Worm (Caenorhabditis elegans) whole organism, young adult: ENCODE measurements around the gene T13C5.2.
A peak's percentile ranks its signal among the peaks of the same experiment; 100 is the strongest.

Experiments
- B0035.1 ChIP-seq: sonication (generic microtip); optimal IDR thresholded peaks from 2 replicates; lab custom pipeline; 2016; ENCODE audit warnings: missing genetic modification characterization, mild to moderate bottlenecking, missing compliant biosample characterization, missing genotype, missing genetic modification reagents
- B0336.3 ChIP-seq: fragments of 200-800 bp; sonication (Bioruptor generic); IDR thresholded peaks from 2 replicates; pipeline ENCODE4 v1.3.6; 2022; ENCODE audit warnings: missing genetic modification characterization, missing compliant biosample characterization
- C06A6.2 ChIP-seq: fragments of 200-800 bp; sonication (Bioruptor generic); conservative IDR thresholded peaks from 2 replicates; pipeline ENCODE4 v1.3.6; 2022; ENCODE audit warnings: missing genetic modification characterization, missing compliant biosample characterization
- C17E4.6 ChIP-seq: fragments of 200-800 bp; sonication (Bioruptor generic); IDR thresholded peaks from 2 replicates; pipeline ENCODE4 v1.3.6; 2022; ENCODE audit warnings: missing genetic modification reagents, missing genetic modification characterization, missing compliant biosample characterization
- D2030.7 ChIP-seq: fragments of 200-800 bp; sonication (Bioruptor generic); IDR thresholded peaks from 2 replicates; pipeline ENCODE4 v1.3.6; 2022; ENCODE audit warnings: missing genetic modification reagents, missing genetic modification characterization, missing compliant biosample characterization
- F23B12.7 ChIP-seq: sonication (generic microtip); optimal IDR thresholded peaks from 2 replicates; lab custom pipeline; 2017; ENCODE audit warnings: missing genetic modification characterization, mild to moderate bottlenecking, missing compliant biosample characterization, antibody characterized with exemption, moderate library complexity; ENCODE audit not compliant: insufficient read depth
- F49E8.2 ChIP-seq: sonication (generic microtip); optimal IDR thresholded peaks from 3 replicates; lab custom pipeline; 2017; ENCODE audit warnings: missing genetic modification characterization, mild to moderate bottlenecking, missing compliant biosample characterization, antibody characterized with exemption, moderate library complexity; ENCODE audit not compliant: insufficient read depth
- T07F8.4 ChIP-seq: sonication (generic microtip); optimal IDR thresholded peaks from 2 replicates; lab custom pipeline; 2016; ENCODE audit warnings: mild to moderate bottlenecking, missing genetic modification characterization, moderate library complexity, missing compliant biosample characterization
- ZK185.1 ChIP-seq: sonication (generic microtip); optimal IDR thresholded peaks from 2 replicates; lab custom pipeline; 2016; ENCODE audit warnings: mild to moderate bottlenecking, missing genetic modification characterization, missing compliant biosample characterization; ENCODE audit not compliant: poor library complexity, severe bottlenecking
- akir-1 ChIP-seq: fragments of 200-800 bp; sonication (Bioruptor generic); optimal IDR thresholded peaks from 2 replicates; lab custom pipeline; 2018; ENCODE audit warnings: mild to moderate bottlenecking, missing genetic modification characterization, moderate library complexity, missing compliant biosample characterization
- aptf-3 ChIP-seq: fragments of 200-800 bp; sonication (Bioruptor generic); IDR thresholded peaks from 2 replicates; pipeline ENCODE4 v1.3.6; 2022; ENCODE audit warnings: missing genetic modification characterization, missing compliant biosample characterization
- bed-1 ChIP-seq: fragments of 200-800 bp; sonication (Bioruptor generic); IDR thresholded peaks from 2 replicates; pipeline ENCODE4 v1.3.6; 2022; ENCODE audit warnings: missing genetic modification reagents, missing genetic modification characterization, missing compliant biosample characterization
- bed-2 ChIP-seq: fragments of 200-800 bp; sonication (Bioruptor generic); IDR thresholded peaks from 2 replicates; pipeline ENCODE4 v1.3.6; 2022; ENCODE audit warnings: missing genetic modification reagents, missing genetic modification characterization, missing compliant biosample characterization
- ccch-3 ChIP-seq: fragments of 200-800 bp; sonication (Bioruptor generic); optimal IDR thresholded peaks from 2 replicates; lab custom pipeline; 2018; ENCODE audit warnings: mild to moderate bottlenecking, missing genetic modification characterization, missing compliant biosample characterization
- cebp-2 ChIP-seq: fragments of 200-800 bp; sonication (Bioruptor generic); IDR thresholded peaks from 2 replicates; pipeline ENCODE4 v1.3.6; 2022; ENCODE audit warnings: missing genetic modification characterization, missing compliant biosample characterization
- ceh-100 ChIP-seq: fragments of 200-800 bp; sonication (Bioruptor generic); IDR thresholded peaks from 2 replicates; pipeline ENCODE4 v1.3.6; 2022; ENCODE audit warnings: missing genetic modification reagents, missing genetic modification characterization, missing compliant biosample characterization
- ceh-91 ChIP-seq: fragments of 200-800 bp; sonication (Bioruptor generic); IDR thresholded peaks from 2 replicates; pipeline ENCODE4 v1.3.6; 2022; ENCODE audit warnings: missing genetic modification reagents, missing genetic modification characterization, missing compliant biosample characterization
- chd-7 ChIP-seq: sonication (generic microtip); optimal IDR thresholded peaks from 2 replicates; lab custom pipeline; 2016; ENCODE audit warnings: mild to moderate bottlenecking, missing genetic modification characterization, moderate library complexity, missing compliant biosample characterization
- die-1 ChIP-seq: sonication (generic microtip); optimal IDR thresholded peaks from 2 replicates; lab custom pipeline; 2016; ENCODE audit warnings: missing genotype, mild to moderate bottlenecking, missing genetic modification characterization, missing compliant biosample characterization
- dpl-1 ChIP-seq: fragments of 150-350 bp; optimal IDR thresholded peaks from 2 replicates; lab custom pipeline; 2014; ENCODE audit warnings: missing biosample characterization, missing genetic modification reagents, missing genetic modification characterization
- egl-44 ChIP-seq: fragments of 200-800 bp; sonication (Bioruptor generic); IDR thresholded peaks from 2 replicates; pipeline ENCODE4 v1.3.6; 2022; ENCODE audit warnings: missing genetic modification reagents, missing genetic modification characterization, missing compliant biosample characterization
- him-1 ChIP-seq: sonication (generic microtip); optimal IDR thresholded peaks from 2 replicates; lab custom pipeline; 2016; ENCODE audit warnings: missing genotype, missing genetic modification reagents, missing genetic modification characterization, missing compliant biosample characterization
- lin-26 ChIP-seq: fragments of 200-800 bp; sonication (Bioruptor generic); IDR thresholded peaks from 2 replicates; pipeline ENCODE4 v1.3.6; 2022; ENCODE audit warnings: missing genetic modification reagents, missing genetic modification characterization, missing compliant biosample characterization
- lin-40 ChIP-seq: sonication (generic microtip); optimal IDR thresholded peaks from 2 replicates; lab custom pipeline; 2016; ENCODE audit warnings: missing genetic modification characterization, mild to moderate bottlenecking, missing compliant biosample characterization, missing genotype, missing genetic modification reagents
- lir-1 ChIP-seq: fragments of 200-800 bp; sonication (Bioruptor generic); conservative IDR thresholded peaks from 2 replicates; pipeline ENCODE4 v1.3.6; 2022; ENCODE audit warnings: missing genetic modification reagents, missing genetic modification characterization, missing compliant biosample characterization
- madf-10 ChIP-seq: sonication (generic microtip); optimal IDR thresholded peaks from 2 replicates; lab custom pipeline; 2016; ENCODE audit warnings: mild to moderate bottlenecking, missing genetic modification characterization, missing compliant biosample characterization
- madf-6 ChIP-seq: fragments of 200-800 bp; sonication (Bioruptor generic); IDR thresholded peaks from 2 replicates; pipeline ENCODE4 v1.3.6; 2022; ENCODE audit warnings: missing genetic modification reagents, missing genetic modification characterization, missing compliant biosample characterization
- mcd-1 ChIP-seq: fragments of 200-800 bp; sonication (Bioruptor generic); IDR thresholded peaks from 2 replicates; pipeline ENCODE4 v1.3.6; 2022; ENCODE audit warnings: missing genetic modification reagents, missing genetic modification characterization, missing compliant biosample characterization
- mxl-1 ChIP-seq: sonication (generic microtip); optimal IDR thresholded peaks from 2 replicates; lab custom pipeline; 2016; ENCODE audit warnings: missing genetic modification characterization, missing compliant biosample characterization
- nhr-120 ChIP-seq: fragments of 200-800 bp; sonication (Bioruptor generic); IDR thresholded peaks from 2 replicates; pipeline ENCODE4 v1.3.6; 2022; ENCODE audit warnings: missing genetic modification characterization, missing compliant biosample characterization
- nhr-80 ChIP-seq: sonication (generic microtip); optimal IDR thresholded peaks from 2 replicates; lab custom pipeline; 2016; ENCODE audit warnings: missing genetic modification characterization, missing compliant biosample characterization
- pha-4 ChIP-seq: fragments of 150-350 bp; sonication (generic microtip); optimal IDR thresholded peaks from 2 replicates; lab custom pipeline; 2014; ENCODE audit warnings: missing biosample characterization, missing genetic modification reagents, missing genetic modification characterization
- repo-1 ChIP-seq: sonication (generic microtip); optimal IDR thresholded peaks from 2 replicates; lab custom pipeline; 2017; ENCODE audit warnings: mild to moderate bottlenecking, missing genetic modification characterization, missing compliant biosample characterization
- somi-1 ChIP-seq: fragments of 200-800 bp; sonication (Bioruptor generic); optimal IDR thresholded peaks from 2 replicates; lab custom pipeline; 2018; ENCODE audit warnings: mild to moderate bottlenecking, missing genetic modification characterization, missing compliant biosample characterization
- tlf-1 ChIP-seq: fragments of 200-800 bp; sonication (Bioruptor generic); optimal IDR thresholded peaks from 2 replicates; lab custom pipeline; 2018; ENCODE audit warnings: mild to moderate bottlenecking, missing genetic modification characterization, missing compliant biosample characterization
- unc-62 ChIP-seq: fragments of 150-350 bp; optimal IDR thresholded peaks from 2 replicates; lab custom pipeline; 2014; ENCODE audit warnings: missing biosample characterization, missing genetic modification reagents, missing genetic modification characterization
- xnd-1 ChIP-seq: sonication (generic microtip); optimal IDR thresholded peaks from 2 replicates; lab custom pipeline; 2016; ENCODE audit warnings: missing genotype, missing genetic modification reagents, missing genetic modification characterization, missing compliant biosample characterization
- zim-3 ChIP-seq: sonication (generic microtip); optimal IDR thresholded peaks from 2 replicates; lab custom pipeline; 2017; ENCODE audit warnings: mild to moderate bottlenecking, missing genetic modification characterization, moderate library complexity, missing compliant biosample characterization
- ztf-22 ChIP-seq: fragments of 200-800 bp; sonication (Bioruptor generic); optimal IDR thresholded peaks from 2 replicates; lab custom pipeline; 2018; ENCODE audit warnings: mild to moderate bottlenecking, missing genetic modification characterization, moderate library complexity, missing compliant biosample characterization
- ztf-26 ChIP-seq: sonication (generic microtip); optimal IDR thresholded peaks from 2 replicates; lab custom pipeline; 2017; ENCODE audit warnings: missing genetic modification characterization, missing compliant biosample characterization

T13C5.2 gene

DNA sequence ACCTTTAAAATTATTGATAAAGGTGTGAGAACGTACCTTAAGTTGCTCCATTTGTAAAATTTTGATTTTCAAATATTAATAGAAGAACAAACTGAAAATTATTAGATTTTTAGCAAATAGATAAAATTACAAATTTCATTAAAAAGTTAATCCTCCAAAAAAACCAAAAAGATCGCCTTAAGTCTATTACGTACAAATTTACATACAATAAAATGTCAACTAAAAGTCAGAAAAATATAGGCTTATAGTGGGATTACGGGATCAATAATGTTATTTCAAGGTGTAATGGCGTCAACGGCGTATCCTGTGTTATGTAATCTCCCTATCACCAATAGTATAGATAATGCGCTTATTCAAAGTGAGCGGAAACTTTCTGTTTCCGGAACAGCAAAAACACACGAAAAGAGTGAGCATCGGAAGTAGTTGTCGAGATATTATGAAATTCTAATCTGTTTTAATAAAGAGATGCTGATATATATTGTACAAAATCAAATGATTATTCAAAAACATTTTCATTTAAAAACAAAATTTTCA lies 9.4 kb downstream of the T13C5.2 start, which contains the start of gene ceh-54 (continued):
- TF ChIP-seq ceh-100 (GFP tag; lab: Robert Waterston, UW), result no peak
- no peak for TF ChIP-seq bed-1 (GFP tag; lab: Robert Waterston, UW)
- no peak for TF ChIP-seq lir-1

DNA sequence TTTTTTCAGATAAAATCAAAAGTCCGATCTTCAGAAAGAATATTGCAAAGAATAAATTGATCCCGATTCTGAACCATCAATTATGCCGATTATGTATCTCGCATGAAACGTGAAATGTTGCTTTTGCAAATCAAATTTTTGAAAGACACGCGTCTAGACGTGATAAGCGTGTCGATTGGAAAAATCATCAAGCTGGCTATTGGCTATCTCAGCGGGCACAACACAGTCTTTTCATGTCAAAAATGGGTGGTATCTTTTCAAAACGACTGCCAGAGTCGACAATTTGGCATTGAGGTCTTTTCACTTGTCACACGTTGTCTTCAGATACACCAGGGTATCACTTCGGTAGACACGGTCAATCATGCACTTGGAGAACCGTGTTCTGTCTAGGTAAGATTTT lies 11.8 kb downstream of the T13C5.2 start, which contains the start of gene daf-9:
Gene daf-9, plus strand, starts transcription at position 301 of the 400 bp plus-strand sequence.
- TF ChIP-seq ceh-91 (GFP tag; lab: Robert Waterston, UW) (no peak), B0035.1 (tag; lab: Kevin White, UChicago) (no peak), mcd-1 (no peak), B0336.3 (no peak), lin-40 (tag; lab: Kevin White, UChicago) (no peak), aptf-3 (GFP tag; lab: Robert Waterston, UW) (no peak), egl-44 (no peak), xnd-1 (tag; lab: Kevin White, UChicago) (no peak), dpl-1 (GFP tag; lab: Kevin White, UChicago) (no peak), C06A6.2 (GFP tag; lab: Robert Waterston, UW) (no peak)
- TF ChIP-seq, all 124 proteins: peak for 0

DNA sequence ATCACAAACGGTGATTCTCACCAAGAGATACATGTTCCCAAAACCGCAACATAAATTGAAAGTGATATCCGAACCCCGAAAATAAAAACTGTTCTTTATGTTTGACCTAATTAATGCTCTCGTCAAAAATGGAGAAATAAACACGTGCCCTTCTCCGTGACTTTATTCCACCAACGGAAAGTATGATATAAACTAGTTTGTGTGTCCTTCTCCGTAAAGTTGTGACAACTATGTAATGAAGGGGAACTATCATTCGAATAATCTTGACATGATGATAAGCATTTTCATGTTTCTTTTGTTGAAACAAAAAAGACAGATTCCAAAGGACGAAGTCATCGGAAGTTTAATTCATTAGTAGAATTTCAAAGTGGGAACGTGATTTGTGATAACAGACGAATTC lies 16.7 kb downstream of the T13C5.2 start:
- TF ChIP-seq chd-7 (tag; lab: Kevin White, UChicago) (peak; percentile 29), ztf-26 (tag; lab: Kevin White, UChicago) (peak; percentile 3), lin-26 (0 out of 2 replicates have a peak, but pooled peaks have one; percentile 45), C06A6.2 (GFP tag; lab: Robert Waterston, UW) (0 out of 2 replicates have a peak, but pooled peaks have one; percentile 18), madf-6 (GFP tag; lab: Robert Waterston, UW) (no peak), F49E8.2 (tag; lab: Kevin White, UChicago) (no peak), ZK185.1 (tag; lab: Kevin White, UChicago) (no peak)

DNA sequence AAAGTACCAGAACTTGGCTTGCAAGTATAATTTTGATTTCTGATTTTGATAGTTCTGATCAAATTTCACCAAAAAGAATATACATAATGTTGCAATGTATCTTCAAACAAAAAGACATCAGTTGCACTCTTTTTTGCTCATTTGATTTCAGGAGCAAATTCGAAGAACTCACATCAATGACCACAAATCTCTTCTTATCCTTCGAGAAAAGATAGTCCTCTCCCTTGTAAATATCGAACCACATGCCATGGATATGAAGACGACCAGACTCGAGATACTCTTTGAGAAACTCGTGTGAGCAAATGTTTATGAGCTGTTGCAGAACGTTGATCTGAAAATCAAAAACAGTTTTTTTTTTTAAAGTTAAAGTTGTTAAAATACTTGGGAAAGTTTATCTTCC lies 18.0 kb downstream of the T13C5.2 start:
- no peak for TF ChIP-seq cebp-2 (GFP tag; lab: Robert Waterston, UW)

DNA sequence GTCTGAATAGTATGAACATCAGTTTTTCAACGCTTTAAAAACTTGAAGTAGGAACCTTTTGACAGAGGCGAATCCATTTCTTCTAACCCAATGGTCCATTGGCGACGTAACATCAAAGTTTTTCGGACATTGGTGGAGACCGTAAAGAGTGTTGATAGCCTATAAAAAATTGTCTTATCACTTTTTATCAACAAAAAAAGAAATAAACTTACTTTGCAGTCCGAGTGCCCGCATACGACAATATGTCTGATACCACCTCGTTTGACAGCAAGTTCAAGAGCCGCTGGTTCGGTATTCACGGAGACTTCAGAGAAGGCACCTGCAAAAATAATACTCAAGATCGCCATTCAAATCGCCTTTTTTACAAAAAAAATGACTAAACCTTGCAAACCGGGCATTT lies 18.5 kb downstream of the T13C5.2 start:
- TF ChIP-seq somi-1 (GFP tag; lab: Kevin White, UChicago), result no peak
- TF ChIP-seq C17E4.6 (GFP tag; lab: Robert Waterston, UW), result no peak
- TF ChIP-seq D2030.7, result no peak
- TF ChIP-seq repo-1, result no peak
- TF ChIP-seq bed-2, result no peak
- peak; percentile 23 for TF ChIP-seq nhr-80
- TF ChIP-seq ztf-22 (GFP tag; lab: Kevin White, UChicago), result no peak

DNA sequence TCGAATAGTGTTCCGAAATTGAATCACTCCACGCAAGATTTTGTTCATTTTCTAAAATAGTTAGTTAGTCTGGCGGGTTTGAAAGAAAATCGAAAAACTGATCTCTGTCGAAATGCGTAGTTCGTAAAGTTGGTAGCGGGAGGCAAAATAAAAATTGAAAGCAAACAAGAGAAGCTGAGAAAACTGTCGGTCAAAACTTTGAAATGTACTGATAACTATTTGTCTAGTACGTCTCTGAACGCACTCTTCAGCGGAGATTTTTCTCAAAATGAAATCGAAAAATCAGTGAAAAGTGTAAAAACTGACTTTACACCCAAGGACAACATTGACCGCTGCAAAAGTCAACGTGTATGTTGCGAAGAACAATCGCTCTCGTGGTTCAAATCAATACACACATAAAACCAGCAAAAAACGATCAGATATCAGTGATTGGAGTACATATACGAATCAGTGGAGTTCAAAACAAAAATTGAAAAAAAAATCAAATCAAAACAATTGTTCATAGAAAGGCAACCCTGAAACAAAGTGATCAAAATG lies 20.0 kb downstream of the T13C5.2 start, which contains the start of gene bca-1:
Gene bca-1, minus strand, starts transcription at position 51 of the 537 bp plus-strand sequence.
- TF ChIP-seq unc-62 (no peak), pha-4 (tag; lab: Kevin White, UChicago) (no peak), zim-3 (tag; lab: Kevin White, UChicago) (no peak), lin-40 (tag; lab: Kevin White, UChicago) (peak; percentile 56), tlf-1 (GFP tag; lab: Kevin White, UChicago) (no peak), ccch-3 (GFP tag; lab: Kevin White, UChicago) (no peak), T07F8.4 (tag; lab: Kevin White, UChicago) (no peak), mxl-1 (no peak), nhr-120 (GFP tag; lab: Robert Waterston, UW) (no peak), die-1 (tag; lab: Kevin White, UChicago) (no peak), ZK185.1 (tag; lab: Kevin White, UChicago) (no peak), nhr-80 (peak; percentile 52), ztf-26 (tag; lab: Kevin White, UChicago) (peak; percentile 55), madf-10 (tag; lab: Kevin White, UChicago) (no peak), akir-1 (GFP tag; lab: Kevin White, UChicago) (no peak), F23B12.7 (no peak), him-1 (no peak)
